Fruit fly (Drosophila melanogaster): ENCODE results near the gene Nepl19.

Nepl19 gene

dm6 chr3R:28897891-28898290 is 18.0 kb upstream of the Nepl19 start:
- TF ChIP-seq sr (GFP tag; IDR thresholded peaks at IDR 0.05), result no peak
- TF ChIP-seq CG7928 (GFP tag; optimal IDR thresholded peaks at IDR 0.05), result no peak
- TF ChIP-seq CG5180 (GFP tag; optimal IDR thresholded peaks at IDR 0.05), result peak; percentile 5
- TF ChIP-seq ro (GFP tag; IDR thresholded peaks at IDR 0.05), result no peak
- TF ChIP-seq salm (tag; optimal IDR thresholded peaks at IDR 0.05), result peak; percentile 1
- TF ChIP-seq sd (tag; optimal IDR thresholded peaks at IDR 0.05), result peak; percentile 54
- peak; percentile 64 for TF ChIP-seq ftz-f1 (GFP tag; optimal IDR thresholded peaks at IDR 0.05)
- peak; percentile 79; the same call in 2 of the 4 replicates for TF ChIP-seq chinmo (GFP tag; IDR thresholded peaks at IDR 0.05; ENCODE audit: partially characterized antibody)
- no peak for TF ChIP-seq CG18599 (GFP tag; optimal IDR thresholded peaks at IDR 0.05)
- no peak for TF ChIP-seq CG2678 (tag; optimal IDR thresholded peaks at IDR 0.05)
- TF ChIP-seq Pdp1 (GFP tag; optimal IDR thresholded peaks at IDR 0.05), result no peak

DNA sequence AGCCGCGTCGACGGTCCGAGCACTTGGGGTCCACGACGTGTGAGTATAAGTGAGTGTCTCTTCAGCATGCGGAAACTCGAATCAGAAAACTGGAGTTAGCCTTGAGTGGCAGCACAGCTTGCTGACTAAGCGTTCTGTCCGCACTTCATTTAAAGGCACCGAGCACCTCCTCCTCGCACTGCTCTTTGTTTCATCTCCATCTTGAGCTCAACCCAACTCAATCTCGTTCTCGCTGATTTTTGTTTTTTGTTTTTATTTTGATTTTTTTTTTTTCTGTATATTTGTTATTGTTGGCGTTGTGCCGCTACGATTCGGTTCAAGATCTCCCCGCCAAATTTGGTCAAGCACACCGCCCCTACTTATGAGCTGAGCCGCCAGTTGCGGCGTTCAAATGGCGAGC is 15.1 kb upstream of the Nepl19 start:
- TF ChIP-seq Ets65A (GFP tag) (peak; percentile 30), chinmo (GFP tag; IDR thresholded peaks at IDR 0.05; ENCODE audit: partially characterized antibody) (0 out of 4 replicates have a peak, but pooled peaks have one; percentile 35), Adf1 (GFP tag; IDR thresholded peaks at IDR 0.05) (0 out of 2 replicates have a peak, but pooled peaks have one; percentile 15), ac (GFP tag; optimal IDR thresholded peaks at IDR 0.05) (no peak), nmo (GFP tag; optimal IDR thresholded peaks at IDR 0.05) (no peak), oc (tag; optimal IDR thresholded peaks at IDR 0.05) (no peak), nom (GFP tag; optimal IDR thresholded peaks at IDR 0.05) (peak; percentile 13)

DNA sequence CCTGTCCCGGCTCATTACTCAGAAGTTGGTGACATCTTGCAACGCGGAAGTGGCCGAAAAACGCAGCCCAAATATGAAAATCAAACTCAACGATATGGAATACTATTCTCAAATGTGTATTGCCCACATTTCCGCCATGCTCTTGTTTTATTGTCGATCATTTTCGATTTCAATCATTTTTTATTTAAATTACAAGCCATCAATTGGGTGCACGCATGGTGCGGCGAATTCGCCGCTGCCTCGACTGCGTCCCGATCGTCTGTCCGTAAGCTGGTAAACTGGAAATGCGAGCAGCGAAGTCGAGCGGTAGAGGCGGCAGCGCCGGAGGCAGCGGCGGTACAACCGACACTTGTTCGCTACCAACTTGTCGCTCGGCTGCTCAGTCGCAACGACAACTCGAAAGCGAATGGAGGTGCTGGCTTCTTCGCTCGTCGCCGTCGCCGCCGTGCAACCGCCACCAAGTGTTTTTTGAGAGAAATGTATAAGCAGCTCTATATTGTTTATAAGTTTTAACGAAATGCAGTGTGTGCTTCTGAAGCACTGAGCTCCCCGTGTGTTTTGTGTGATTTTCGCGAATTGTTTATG is 11.7 kb upstream of the Nepl19 start:
- TF ChIP-seq fu2 (GFP tag; optimal IDR thresholded peaks at IDR 0.05), result no peak
- peak in 1 of 2 experiments; percentile 11 for TF ChIP-seq dpn (GFP tag; optimal IDR thresholded peaks at IDR 0.05)
- 0 out of 2 replicates have a peak, but pooled peaks have one; percentile 21 for TF ChIP-seq nerfin-2 (GFP tag; IDR thresholded peaks at IDR 0.05; ENCODE audit: partially characterized antibody)
- peak; percentile 53; the same call in 2 of the 3 replicates for TF ChIP-seq ci (GFP tag; IDR thresholded peaks at IDR 0.05)
- peak; percentile 29 for TF ChIP-seq CG12769 (tag; optimal IDR thresholded peaks at IDR 0.05)
- TF ChIP-seq CG2199 (GFP tag; IDR thresholded peaks at IDR 0.05), result 0 out of 3 replicates have a peak, but pooled peaks have one; percentile 40
- TF ChIP-seq crol (GFP tag; IDR thresholded peaks at IDR 0.05), result peak; percentile 81
- TF ChIP-seq CG7987 (GFP tag; optimal IDR thresholded peaks at IDR 0.05), result no peak
- TF ChIP-seq CG32532 (GFP tag; IDR thresholded peaks at IDR 0.05), result 0 out of 2 replicates have a peak, but pooled peaks have one; percentile 30
- 0 out of 2 replicates have a peak, but pooled peaks have one; percentile 22 for TF ChIP-seq CG42726 (GFP tag; IDR thresholded peaks at IDR 0.05; ENCODE audit: partially characterized antibody)
- TF ChIP-seq chm (GFP tag; IDR thresholded peaks at IDR 0.05), result peak; percentile 68
- TF ChIP-seq ftz-f1 (GFP tag; optimal IDR thresholded peaks at IDR 0.05), result peak; percentile 21
- TF ChIP-seq vfl (GFP tag; optimal IDR thresholded peaks at IDR 0.05), result no peak
- no peak for TF ChIP-seq hb (GFP tag; IDR thresholded peaks at IDR 0.05; ENCODE audit: partially characterized antibody)
- peak; percentile 52 for TF ChIP-seq sens (GFP tag)
- TF ChIP-seq B-H1 (GFP tag; IDR thresholded peaks at IDR 0.05), result no peak; the same call in 2 of the 3 replicates
- peak; percentile 48; the same call in 1 of the 3 replicates for TF ChIP-seq CG6175 (GFP tag; IDR thresholded peaks at IDR 0.05)
- no peak for TF ChIP-seq CG18764 (GFP tag; optimal IDR thresholded peaks at IDR 0.05)
- no peak for TF ChIP-seq caup (GFP tag; optimal IDR thresholded peaks at IDR 0.05; ENCODE audit: severe bottlenecking)
- no peak for TF ChIP-seq sqz (GFP tag; optimal IDR thresholded peaks at IDR 0.05)
- no peak for TF ChIP-seq D19A (tag; optimal IDR thresholded peaks at IDR 0.05)
- TF ChIP-seq Elba2 (GFP tag; optimal IDR thresholded peaks at IDR 0.05), result no peak
- TF ChIP-seq mam (GFP tag; optimal IDR thresholded peaks at IDR 0.05), result peak; percentile 5
- peak; percentile 18; the same call in 1 of the 2 replicates for TF ChIP-seq CG14014 (GFP tag; IDR thresholded peaks at IDR 0.05)
- TF ChIP-seq Xrp1 (GFP tag; IDR thresholded peaks at IDR 0.05), result 0 out of 2 replicates have a peak, but pooled peaks have one; percentile 14
- TF ChIP-seq Atf6 (GFP tag; IDR thresholded peaks at IDR 0.05), result peak; percentile 21; the same call in 1 of the 2 replicates
- peak; percentile 45 for TF ChIP-seq nom (GFP tag; optimal IDR thresholded peaks at IDR 0.05)
- TF ChIP-seq her (GFP tag; optimal IDR thresholded peaks at IDR 0.05), result peak; percentile 2
- no peak for TF ChIP-seq maf-S (GFP tag; optimal IDR thresholded peaks at IDR 0.05)
- TF ChIP-seq CG14050 (GFP tag; IDR thresholded peaks at IDR 0.05), result no peak
- peak; percentile 9 for TF ChIP-seq CG7839 (tag; optimal IDR thresholded peaks at IDR 0.05)

All from whole organism, embryonic.